Fruit fly (Drosophila melanogaster) ovary, adult (tissue): ENCODE results near the gene Ttc30.
A peak's percentile ranks its signal among the peaks of the same experiment; 100 is the strongest.

Experiments used
- CG17801 ChIP-seq: fragments of 200-800 bp; optimal IDR thresholded peaks from 2 replicates; lab custom pipeline; 2019; ENCODE audit warnings: missing biosample characterization, mild to moderate bottlenecking, missing genetic modification characterization, moderate library complexity; ENCODE audit not compliant: partially characterized antibody

The Ttc30 gene

dm6 chr2L:13097200-13097599 is 9.4 kb upstream of the Ttc30 start:
- no peak for TF ChIP-seq CG17801 (GFP tag; lab: Kevin White, UChicago)

DNA sequence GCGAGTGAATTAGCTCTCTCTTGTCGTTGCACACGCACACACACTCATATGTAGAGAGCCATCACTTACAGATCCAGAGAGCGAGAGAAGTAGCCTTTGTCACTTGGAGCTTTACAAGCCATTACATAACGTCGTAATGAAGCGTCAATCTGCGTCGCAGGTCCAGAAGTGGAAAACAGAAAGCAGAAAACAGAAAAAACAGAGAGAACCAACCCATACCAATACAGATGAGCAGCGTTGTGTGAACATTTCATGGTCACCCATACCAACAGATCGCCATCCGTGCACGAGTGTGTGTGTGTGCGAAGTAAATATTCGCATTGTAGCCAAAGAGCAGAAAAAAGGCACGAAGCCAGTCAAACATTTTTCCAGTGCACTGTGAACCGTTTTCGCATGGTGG is 8.3 kb upstream of the Ttc30 start:
- no peak for TF ChIP-seq CG17801 (GFP tag; lab: Kevin White, UChicago)

DNA sequence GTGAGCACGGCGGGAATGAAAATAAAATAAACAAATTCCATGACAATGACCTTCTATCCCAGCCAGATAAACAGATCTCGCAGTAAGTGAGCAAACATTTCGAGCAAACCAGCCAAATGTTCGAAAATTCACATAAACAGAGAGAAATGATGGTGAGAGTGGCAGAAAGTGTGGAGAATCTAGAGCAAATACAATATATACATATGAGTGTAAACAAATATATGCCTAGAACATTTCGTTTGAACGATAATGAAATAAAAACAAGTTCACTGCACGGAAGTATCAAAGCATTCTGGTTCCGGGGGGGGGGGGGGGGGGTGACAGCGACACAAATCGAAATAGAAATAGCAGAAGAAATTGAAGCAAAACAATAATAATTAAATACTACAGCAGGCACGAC is 5.1 kb upstream of the Ttc30 start:
- no peak for TF ChIP-seq CG17801 (GFP tag; lab: Kevin White, UChicago)

dm6 chr2L:13104800-13105199 is 1.8 kb upstream of the Ttc30 start:
- TF ChIP-seq CG17801 (GFP tag; lab: Kevin White, UChicago), result no peak

DNA sequence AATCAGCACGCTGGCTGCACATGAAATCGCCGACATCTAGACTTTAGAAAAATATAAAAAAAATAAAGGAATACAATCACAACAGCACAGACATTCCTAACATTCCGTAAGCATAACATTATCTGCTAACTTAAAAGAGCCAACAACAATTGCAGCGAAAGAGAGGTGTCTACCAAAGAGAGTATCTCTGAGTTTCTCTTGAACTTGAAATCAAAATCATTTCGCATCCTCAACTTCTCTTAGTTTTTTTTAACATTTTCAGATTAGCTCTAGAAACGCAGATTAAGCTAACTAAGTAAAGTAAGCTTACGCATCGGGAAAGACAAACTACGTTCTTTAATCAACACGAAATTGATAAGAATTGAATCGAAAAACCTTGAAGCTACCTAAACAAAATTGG is 7.0 kb downstream of the Ttc30 start:
- TF ChIP-seq CG17801 (GFP tag; lab: Kevin White, UChicago), result no peak

DNA sequence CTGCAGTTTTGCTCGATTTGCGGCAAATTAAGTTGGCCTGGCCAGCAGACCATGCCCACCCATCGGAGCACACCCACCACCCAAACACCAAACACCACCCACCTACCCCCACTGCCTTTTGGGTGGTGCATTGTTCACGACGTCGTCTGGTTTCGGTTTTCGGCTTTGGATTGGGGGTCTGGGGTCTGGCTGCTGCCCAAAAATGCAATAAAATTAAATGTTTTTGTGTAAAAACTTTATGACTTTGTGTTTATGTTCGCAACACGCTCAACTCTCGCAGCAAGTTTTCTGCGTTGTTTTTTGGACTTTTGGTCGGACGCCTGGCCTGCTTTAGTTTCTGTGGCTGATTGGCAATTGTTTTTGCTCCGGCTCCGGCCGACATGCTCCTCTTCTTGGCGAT is 10.1 kb downstream of the Ttc30 start:
- no peak for TF ChIP-seq CG17801 (GFP tag; lab: Kevin White, UChicago)

- no peak for TF ChIP-seq CG17801 (GFP tag; lab: Kevin White, UChicago)
Measured at dm6 chr2L:13119034-13119433, 12.4 kb downstream of the Ttc30 start, which contains the start of the genes CG44198 and CG43050. Gene CG44198, minus strand, starts transcription at chr2L:13119134. Gene CG43050, plus strand, starts transcription at chr2L:13119294.

dm6 chr2L:13122526-13122925 is 15.9 kb downstream of the Ttc30 start:
- TF ChIP-seq CG17801 (GFP tag; lab: Kevin White, UChicago), result no peak

dm6 chr2L:13130291-13130690 is 23.7 kb downstream of the Ttc30 start, which contains the start of gene CG5122:
Gene CG5122, plus strand, starts transcription at chr2L:13130591.
- no peak for TF ChIP-seq CG17801 (GFP tag; lab: Kevin White, UChicago)

- no peak for TF ChIP-seq CG17801 (GFP tag; lab: Kevin White, UChicago)
Measured at dm6 chr2L:13135929-13136328, 29.3 kb downstream of the Ttc30 start.

DNA sequence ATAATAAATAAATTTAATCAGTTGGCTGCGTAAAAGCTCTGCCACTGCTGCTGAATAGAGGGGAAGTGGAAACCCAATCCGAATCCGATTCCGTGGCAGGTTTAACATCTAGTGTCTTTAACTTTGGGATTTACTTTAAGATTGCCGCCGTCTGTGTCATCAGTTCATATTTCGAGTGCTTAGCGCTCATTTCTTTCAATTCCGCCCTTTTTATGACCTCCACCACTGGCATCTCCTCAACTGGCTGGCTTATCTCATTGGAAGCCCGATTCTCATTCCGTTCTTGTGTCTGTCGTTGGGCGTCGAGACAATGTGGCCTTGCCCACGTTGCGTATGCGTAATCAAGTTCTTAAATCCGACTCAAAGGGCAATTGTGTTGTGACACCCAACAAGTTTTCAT is 34.3 kb downstream of the Ttc30 start:
- no peak for TF ChIP-seq CG17801 (GFP tag; lab: Kevin White, UChicago)

DNA sequence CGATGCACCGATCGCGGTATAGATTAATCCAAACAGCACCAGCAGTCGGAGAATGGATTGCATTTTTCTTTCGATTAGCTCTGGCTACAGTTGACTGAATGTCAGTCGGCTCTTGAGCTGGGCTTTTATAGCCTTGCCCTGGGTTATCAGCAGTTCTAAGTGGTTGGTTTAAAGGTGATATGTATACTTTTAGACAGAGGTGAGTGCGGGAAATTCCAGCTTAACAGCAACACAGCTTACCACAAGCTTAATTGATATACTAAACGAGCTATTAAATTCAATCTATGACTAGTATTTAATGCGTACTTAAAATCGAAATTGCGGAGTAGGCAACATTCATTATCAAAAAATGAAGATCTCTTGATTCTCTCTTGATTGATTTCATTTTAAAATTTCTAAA is 36.2 kb downstream of the Ttc30 start, which contains the start of gene CG9928:
CG9928 (minus strand) TSS at position 101 of the 400 bp plus-strand sequence.
- TF ChIP-seq CG17801 (GFP tag; lab: Kevin White, UChicago), result no peak

DNA sequence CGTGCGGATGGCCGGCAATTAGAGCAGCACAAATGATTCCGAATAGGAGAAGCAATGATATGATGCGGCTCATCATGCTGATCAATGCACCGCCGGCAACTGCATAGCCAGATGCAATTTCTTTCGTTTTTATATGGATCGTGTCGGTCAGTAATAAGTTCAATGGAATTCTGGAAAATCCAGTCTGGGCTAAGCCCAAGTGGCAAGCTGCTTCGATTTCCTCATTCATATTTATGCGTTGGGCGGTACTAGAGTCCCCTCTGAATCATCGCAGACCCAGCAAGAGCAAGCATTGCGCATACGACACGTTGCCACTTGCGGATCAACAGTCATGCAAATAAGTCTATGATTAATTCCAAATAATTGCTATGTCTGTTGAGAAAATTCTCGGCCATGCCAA is 36.9 kb downstream of the Ttc30 start, which contains the start of gene CG16978:
CG16978 (minus strand) TSS at position 101 of the 400 bp plus-strand sequence.
- TF ChIP-seq CG17801 (GFP tag; lab: Kevin White, UChicago), result no peak

DNA sequence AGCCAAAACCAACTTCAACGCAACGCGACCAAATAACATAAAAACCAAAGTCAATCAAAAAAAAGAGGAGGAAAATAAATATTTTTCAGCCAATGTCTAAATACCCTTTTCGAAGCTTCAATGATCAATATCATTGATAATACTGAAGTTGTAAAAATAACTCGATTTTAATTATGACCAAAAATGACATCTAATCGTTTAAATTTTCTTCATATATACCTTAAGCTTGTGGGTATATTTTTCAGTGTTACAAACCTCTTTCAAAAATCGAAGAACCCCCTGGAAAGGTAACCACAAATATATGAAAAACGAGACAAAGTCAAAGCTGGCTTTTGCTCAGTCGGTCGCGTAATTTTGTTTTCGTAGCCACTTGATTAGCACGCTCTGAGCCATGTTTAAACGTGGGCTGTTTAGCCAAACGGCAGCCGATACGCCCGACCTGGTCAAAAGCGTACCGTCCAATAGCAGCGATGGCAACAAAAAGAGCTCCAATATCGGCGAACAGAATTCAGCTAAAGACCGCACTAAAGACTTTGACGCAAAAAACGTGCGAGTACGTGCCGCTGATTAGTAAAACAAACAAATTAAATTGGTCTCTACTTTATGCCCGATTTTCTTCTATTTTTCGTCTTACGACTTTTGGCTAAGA is 38.6 kb downstream of the Ttc30 start:
- peak; percentile 39 for TF ChIP-seq CG17801 (GFP tag; lab: Kevin White, UChicago)

DNA sequence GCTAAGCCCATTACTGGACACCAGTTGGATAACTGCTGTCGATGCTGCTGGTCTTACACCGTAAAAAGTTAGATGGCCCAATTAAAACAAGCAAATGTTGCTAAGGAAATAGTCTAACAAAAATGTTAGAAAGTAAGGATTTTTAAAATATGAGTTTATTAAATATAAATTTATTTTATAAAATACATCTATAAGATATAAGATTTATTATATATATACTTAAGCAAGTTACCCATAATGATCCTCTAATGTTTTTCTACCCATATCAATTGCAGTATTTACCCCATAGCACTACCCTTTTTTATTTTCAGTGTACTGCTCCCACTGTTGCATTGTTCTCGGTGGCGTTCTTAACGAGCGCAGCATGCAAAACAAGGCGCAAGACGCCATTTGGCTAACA is 39.6 kb downstream of the Ttc30 start:
- TF ChIP-seq CG17801 (GFP tag; lab: Kevin White, UChicago), result no peak

- no peak for TF ChIP-seq CG17801 (GFP tag; lab: Kevin White, UChicago)
Measured at dm6 chr2L:13154313-13154712, 47.7 kb downstream of the Ttc30 start.
